Fruit fly (Drosophila melanogaster) whole organism, embryonic: ENCODE data around the gene CG12347.

Experiments
- Abd-B ChIP-seq: fragments of 200-800 bp; sonication (Bioruptor generic); optimal IDR thresholded peaks from 2 replicates; lab custom pipeline; 2018; ENCODE audit warnings: missing biosample characterization, mild to moderate bottlenecking, missing genetic modification characterization, moderate library complexity
- Ada2b ChIP-seq: fragments of 200-800 bp; sonication (Bioruptor generic); IDR thresholded peaks from 2 replicates; pipeline ENCODE4 v1.3.6; 2022; ENCODE audit warnings: missing biosample characterization, missing genetic modification characterization
- CG10366 ChIP-seq: fragments of 200-800 bp; sonication (Bioruptor generic); IDR thresholded peaks from 2 replicates; pipeline ENCODE4 v1.3.6; 2022; ENCODE audit warnings: missing biosample characterization, missing genetic modification characterization
- CG10565 ChIP-seq: fragments of 200-800 bp; sonication (Bioruptor generic); optimal IDR thresholded peaks from 3 replicates; lab custom pipeline; 2016; ENCODE audit warnings: missing biosample characterization, mild to moderate bottlenecking, missing genetic modification characterization
- CG11504 ChIP-seq: fragments of 200-800 bp; sonication (Bioruptor generic); optimal IDR thresholded peaks from 3 replicates; lab custom pipeline; 2019; ENCODE audit warnings: missing biosample characterization, mild to moderate bottlenecking, missing genetic modification characterization, moderate library complexity
- CG11723 ChIP-seq: fragments of 200-800 bp; sonication (Bioruptor generic); optimal IDR thresholded peaks from 2 replicates; lab custom pipeline; 2017; ENCODE audit warnings: missing biosample characterization, mild to moderate bottlenecking, missing genetic modification characterization
- CG12219 ChIP-seq: fragments of 200-800 bp; sonication (Bioruptor generic); optimal IDR thresholded peaks from 3 replicates; lab custom pipeline; 2018; ENCODE audit warnings: missing biosample characterization, mild to moderate bottlenecking, missing genetic modification characterization
- CG1233 ChIP-seq: fragments of 200-800 bp; sonication (Bioruptor generic); optimal IDR thresholded peaks from 4 replicates; lab custom pipeline; 2018; ENCODE audit warnings: missing biosample characterization, mild to moderate bottlenecking, missing genetic modification characterization
- CG13296 ChIP-seq: fragments of 200-800 bp; sonication (Bioruptor generic); optimal IDR thresholded peaks from 3 replicates; lab custom pipeline; 2018; ENCODE audit warnings: missing biosample characterization, mild to moderate bottlenecking, missing genetic modification characterization
- CG14667 ChIP-seq: fragments of 200-800 bp; sonication (Bioruptor generic); IDR thresholded peaks from 2 replicates; pipeline ENCODE4 v1.3.6; 2022; ENCODE audit warnings: missing biosample characterization, missing genetic modification characterization
- CG1647 ChIP-seq: fragments of 200-800 bp; sonication (Bioruptor generic); optimal IDR thresholded peaks from 3 replicates; lab custom pipeline; 2016; ENCODE audit warnings: missing biosample characterization, missing genetic modification characterization
- CG16815 ChIP-seq: fragments of 200-800 bp; sonication (Bioruptor generic); optimal IDR thresholded peaks from 3 replicates; lab custom pipeline; 2017; ENCODE audit warnings: missing biosample characterization, mild to moderate bottlenecking, missing genetic modification characterization
- CG17385 ChIP-seq: fragments of 200-800 bp; sonication (Bioruptor generic); optimal IDR thresholded peaks from 3 replicates; lab custom pipeline; 2018; ENCODE audit warnings: missing biosample characterization, mild to moderate bottlenecking, missing genetic modification characterization
- CG18262 ChIP-seq: fragments of 200-800 bp; optimal IDR thresholded peaks from 3 replicates; lab custom pipeline; 2019; ENCODE audit warnings: missing biosample characterization, mild to moderate bottlenecking, missing genetic modification characterization, moderate library complexity
- CG18599 ChIP-seq: fragments of 200-800 bp; sonication (Bioruptor generic); optimal IDR thresholded peaks from 3 replicates; lab custom pipeline; 2017; ENCODE audit warnings: missing biosample characterization, missing genetic modification characterization, mild to moderate bottlenecking, moderate library complexity, missing genetic modification reagents
- CG2202 ChIP-seq: fragments of 200-800 bp; sonication (Bioruptor generic); optimal IDR thresholded peaks from 2 replicates; lab custom pipeline; 2018; ENCODE audit warnings: missing biosample characterization, mild to moderate bottlenecking, missing genetic modification characterization
- CG2712 ChIP-seq: fragments of 200-800 bp; optimal IDR thresholded peaks from 3 replicates; lab custom pipeline; 2019; ENCODE audit warnings: missing biosample characterization, mild to moderate bottlenecking, missing genetic modification characterization, moderate library complexity
- CG33213 ChIP-seq: fragments of 200-800 bp; sonication (Bioruptor generic); optimal IDR thresholded peaks from 3 replicates; lab custom pipeline; 2016; ENCODE audit warnings: missing biosample characterization, missing genetic modification characterization
- CG34376 ChIP-seq: fragments of 200-800 bp; sonication (Bioruptor generic); optimal IDR thresholded peaks from 2 replicates; lab custom pipeline; 2018; ENCODE audit warnings: missing biosample characterization, mild to moderate bottlenecking, missing genetic modification characterization
- CG34422 ChIP-seq: fragments of 200-800 bp; sonication (Bioruptor generic); IDR thresholded peaks from 3 replicates; pipeline ENCODE4 v1.3.6; 2022; ENCODE audit warnings: missing biosample characterization, missing genetic modification characterization
- CG3838 ChIP-seq: fragments of 200-800 bp; sonication (Bioruptor generic); optimal IDR thresholded peaks from 3 replicates; lab custom pipeline; 2016; ENCODE audit warnings: missing biosample characterization, missing genetic modification characterization
- CG3995 ChIP-seq: fragments of 200-800 bp; sonication (Bioruptor generic); optimal IDR thresholded peaks from 3 replicates; lab custom pipeline; 2016; ENCODE audit warnings: missing biosample characterization, missing genetic modification characterization
- CG5180 ChIP-seq: fragments of 200-800 bp; sonication (Bioruptor generic); optimal IDR thresholded peaks from 3 replicates; lab custom pipeline; 2017; ENCODE audit warnings: missing biosample characterization, missing genetic modification characterization, mild to moderate bottlenecking, moderate library complexity, missing genetic modification reagents
- CG5245 ChIP-seq: fragments of 200-800 bp; sonication (Bioruptor generic); optimal IDR thresholded peaks from 3 replicates; lab custom pipeline; 2016; ENCODE audit warnings: missing biosample characterization, missing genetic modification characterization
- CG6254 ChIP-seq: fragments of 200-800 bp; sonication (Bioruptor generic); optimal IDR thresholded peaks from 3 replicates; lab custom pipeline; 2017; ENCODE audit warnings: mild to moderate bottlenecking, missing biosample characterization, missing genetic modification reagents, missing genetic modification characterization
- CG9609 ChIP-seq: fragments of 200-800 bp; sonication (Bioruptor generic); optimal IDR thresholded peaks from 3 replicates; lab custom pipeline; 2016; ENCODE audit warnings: missing biosample characterization, missing genetic modification characterization
- Chrac-16 ChIP-seq: fragments of 200-800 bp; sonication (Bioruptor generic); optimal IDR thresholded peaks from 3 replicates; lab custom pipeline; 2016; ENCODE audit warnings: missing biosample characterization, missing genetic modification characterization
- D ChIP-seq, 2 experiments: fragments of 200-800 bp in 1 of 2; fragments of >200 bp in 1 of 2; sonication (Bioruptor generic) in 1 of 2; optimal IDR thresholded peaks; 2 replicates in 1 of 2; 3 replicates in 1 of 2; lab custom pipeline; 2017; ENCODE audit warnings: mild to moderate bottlenecking in 1 of 2, missing biosample characterization in 1 of 2, missing genetic modification characterization in 1 of 2, missing genetic modification reagents in 1 of 2
- Dad ChIP-seq: fragments of 200-800 bp; sonication (Bioruptor generic); optimal IDR thresholded peaks from 3 replicates; lab custom pipeline; 2016; ENCODE audit warnings: missing biosample characterization, missing genetic modification characterization
- Dfd ChIP-seq, 2 experiments: fragments of >200 bp; optimal IDR thresholded peaks; 2 replicates each; lab custom pipeline; 2017; ENCODE audit warnings: missing biosample characterization in 2 of 2, missing genetic modification characterization in 2 of 2
- Drgx ChIP-seq: fragments of 200-800 bp; sonication (Bioruptor generic); IDR thresholded peaks from 2 replicates; pipeline ENCODE4 v1.3.6; 2022; ENCODE audit warnings: missing biosample characterization, missing genetic modification characterization
- E2f1 ChIP-seq: fragments of 200-800 bp; sonication (Bioruptor generic); IDR thresholded peaks from 2 replicates; pipeline ENCODE4 v1.3.6; 2022; ENCODE audit warnings: missing biosample characterization, missing genetic modification characterization
- HmgD ChIP-seq: fragments of 200-800 bp; sonication (Bioruptor generic); optimal IDR thresholded peaks from 3 replicates; lab custom pipeline; 2016; ENCODE audit warnings: missing biosample characterization, missing genetic modification characterization
- Lhr ChIP-seq: fragments of 200-800 bp; sonication (Bioruptor generic); optimal IDR thresholded peaks from 3 replicates; lab custom pipeline; 2017; ENCODE audit warnings: mild to moderate bottlenecking, missing biosample characterization, missing genetic modification reagents, missing genetic modification characterization
- Med ChIP-seq: fragments of 200-800 bp; sonication (Bioruptor generic); peaks from one replicate; lab custom pipeline; 2016; ENCODE audit warnings: missing biosample characterization, missing genetic modification characterization, mild to moderate bottlenecking, inconsistent platforms, moderate library complexity
- Tbp ChIP-seq: fragments of >200 bp; optimal IDR thresholded peaks from 2 replicates; lab custom pipeline; 2018; ENCODE audit warnings: missing biosample characterization, missing genetic modification characterization
- Usf ChIP-seq: fragments of 200-800 bp; sonication (Bioruptor generic); optimal IDR thresholded peaks from 2 replicates; lab custom pipeline; 2017; ENCODE audit warnings: missing genotype, missing biosample characterization, missing genetic modification characterization
- amos ChIP-seq: fragments of 200-800 bp; sonication (Bioruptor generic); IDR thresholded peaks from 2 replicates; pipeline ENCODE4 v1.3.6; 2022; ENCODE audit warnings: missing biosample characterization, missing genetic modification characterization; ENCODE audit not compliant: partially characterized antibody
- ara ChIP-seq: fragments of 200-800 bp; sonication (Bioruptor generic); IDR thresholded peaks from 2 replicates; pipeline ENCODE4 v1.3.6; 2022; ENCODE audit warnings: missing biosample characterization, missing genetic modification characterization
- ase ChIP-seq: fragments of 200-800 bp; sonication (Bioruptor generic); IDR thresholded peaks from 3 replicates; pipeline ENCODE4 v1.3.6; 2022; ENCODE audit warnings: missing biosample characterization, missing genetic modification characterization
- bcd ChIP-seq: fragments of 200-800 bp; sonication (Bioruptor generic); optimal IDR thresholded peaks from 2 replicates; lab custom pipeline; 2017; ENCODE audit warnings: missing biosample characterization, mild to moderate bottlenecking, missing genetic modification characterization
- dm ChIP-seq: fragments of 200-800 bp; sonication (Bioruptor generic); optimal IDR thresholded peaks from 3 replicates; lab custom pipeline; 2016; ENCODE audit warnings: missing biosample characterization, missing genetic modification characterization
- esg ChIP-seq: fragments of 200-800 bp; sonication (Bioruptor generic); conservative IDR thresholded peaks from 2 replicates; pipeline ENCODE4 v1.3.6; 2022; ENCODE audit warnings: missing biosample characterization, missing genetic modification characterization
- hb ChIP-seq: fragments of 200-800 bp; sonication (Bioruptor generic); IDR thresholded peaks from 3 replicates; pipeline ENCODE4 v1.3.6; 2022; ENCODE audit warnings: missing biosample characterization, missing genetic modification characterization; ENCODE audit not compliant: partially characterized antibody
- kah ChIP-seq: fragments of 200-800 bp; sonication (Bioruptor generic); optimal IDR thresholded peaks from 2 replicates; lab custom pipeline; 2018; ENCODE audit warnings: missing biosample characterization, mild to moderate bottlenecking, missing genetic modification characterization
- ken ChIP-seq: fragments of 200-800 bp; sonication (Bioruptor generic); IDR thresholded peaks from 3 replicates; pipeline ENCODE4 v1.3.6; 2022; ENCODE audit warnings: missing biosample characterization, missing genetic modification characterization
- pnt ChIP-seq: fragments of 200-800 bp; sonication (Bioruptor generic); optimal IDR thresholded peaks from 3 replicates; lab custom pipeline; 2016; ENCODE audit warnings: missing biosample characterization, missing genetic modification characterization
- ranshi ChIP-seq: fragments of 200-800 bp; sonication (Bioruptor generic); IDR thresholded peaks from 2 replicates; pipeline ENCODE4 v1.3.6; 2022; ENCODE audit warnings: missing biosample characterization, missing genetic modification characterization
- sens ChIP-seq: fragments of 200-800 bp; sonication (Bioruptor generic); peaks from one replicate; lab custom pipeline; 2016; ENCODE audit warnings: missing biosample characterization, missing genetic modification characterization
- sim ChIP-seq: fragments of 200-800 bp; sonication (Bioruptor generic); IDR thresholded peaks from 2 replicates; pipeline ENCODE4 v1.3.6; 2022; ENCODE audit warnings: missing biosample characterization, missing genetic modification characterization
- ttk ChIP-seq: fragments of 200-800 bp; sonication (Bioruptor generic); IDR thresholded peaks from 2 replicates; pipeline ENCODE4 v2.1.2; 2022; ENCODE audit warnings: missing biosample characterization, missing genetic modification characterization

CG12347 gene

DNA sequence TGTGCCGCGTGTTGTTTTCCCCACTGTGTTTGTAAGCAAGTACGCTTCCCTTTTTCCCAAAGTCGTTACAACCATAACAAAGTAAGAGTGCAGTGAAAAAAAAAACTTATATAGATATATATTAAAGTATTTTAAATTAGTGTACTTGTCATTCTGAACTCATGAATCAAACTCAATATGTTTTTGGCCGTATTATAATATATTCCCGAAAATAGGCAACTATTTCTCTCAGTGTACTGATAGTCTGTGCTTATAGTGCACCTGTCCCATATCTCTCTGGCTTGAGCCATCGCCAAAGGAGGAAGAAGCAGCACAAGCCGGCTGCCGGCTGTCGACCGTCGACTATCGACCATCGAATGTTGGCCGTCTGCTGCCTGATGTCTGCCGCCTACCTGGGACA, 34.8 kb downstream of the CG12347 start (continued):
- TF ChIP-seq CG17385 (GFP tag; lab: Kevin White, UChicago), result peak; percentile 65
- TF ChIP-seq CG10366 (GFP tag; lab: Robert Waterston, UW), result peak; percentile 56
- peak; percentile 48 for TF ChIP-seq CG5245 (GFP tag; lab: Kevin White, UChicago)
- TF ChIP-seq bcd (GFP tag; lab: Kevin White, UChicago), result peak; percentile 58
- TF ChIP-seq ttk, result peak; percentile 29; the same call in 1 of the 2 replicates
- TF ChIP-seq CG33213 (GFP tag; lab: Kevin White, UChicago), result no peak
- peak; percentile 75 for TF ChIP-seq Med (GFP tag; lab: Kevin White, UChicago)
- TF ChIP-seq CG11504 (tag; lab: Kevin White, UChicago), result peak; percentile 65
- TF ChIP-seq Lhr (GFP tag; lab: Kevin White, UChicago), result peak; percentile 44
- TF ChIP-seq Ada2b (GFP tag; lab: Robert Waterston, UW), result peak; percentile 61; the same call in 1 of the 2 replicates
- peak; percentile 94 for TF ChIP-seq sens (GFP tag; lab: Kevin White, UChicago)
- TF ChIP-seq hb (GFP tag; lab: Robert Waterston, UW), result no peak
- peak; percentile 56 for TF ChIP-seq Abd-B (GFP tag; lab: Kevin White, UChicago)
- TF ChIP-seq CG6254 (GFP tag; lab: Kevin White, UChicago), result peak; percentile 68
- peak; percentile 62 for TF ChIP-seq Drgx (GFP tag; lab: Robert Waterston, UW)
- TF ChIP-seq CG12219, result peak; percentile 46
- 0 out of 3 replicates have a peak, but pooled peaks have one; percentile 15 for TF ChIP-seq ase (GFP tag; lab: Robert Waterston, UW)
- no peak for TF ChIP-seq Tbp (GFP tag; lab: Kevin White, UChicago)
- TF ChIP-seq CG14667 (GFP tag; lab: Robert Waterston, UW), result no peak
- TF ChIP-seq ken (GFP tag; lab: Robert Waterston, UW), result peak; percentile 71
- TF ChIP-seq CG11723 (GFP tag; lab: Kevin White, UChicago), result peak; percentile 18
- TF ChIP-seq CG13296, result no peak
- TF ChIP-seq esg (GFP tag; lab: Robert Waterston, UW), result peak; percentile 45; the same call in 1 of the 2 replicates
- no peak for TF ChIP-seq CG34376
- TF ChIP-seq E2f1 (GFP tag; lab: Robert Waterston, UW), result peak; percentile 24; the same call in 1 of the 2 replicates
- no peak for TF ChIP-seq CG9609 (GFP tag; lab: Kevin White, UChicago)
- peak; percentile 11 for TF ChIP-seq kah (GFP tag; lab: Kevin White, UChicago)
- no peak for TF ChIP-seq CG3995
- TF ChIP-seq HmgD, result no peak
- no peak for TF ChIP-seq dm (GFP tag; lab: Kevin White, UChicago)
- peak; percentile 74 for TF ChIP-seq CG2202 (tag; lab: Kevin White, UChicago)
- peak; percentile 74 for TF ChIP-seq sim (GFP tag; lab: Robert Waterston, UW)
- peak; percentile 56 for TF ChIP-seq Usf (GFP tag; lab: Kevin White, UChicago)
- peak; percentile 69 for TF ChIP-seq CG1233 (GFP tag; lab: Kevin White, UChicago)
- peak; percentile 47 for TF ChIP-seq CG18599 (GFP tag; lab: Kevin White, UChicago)
- TF ChIP-seq ara (GFP tag; lab: Robert Waterston, UW), result peak; percentile 89
- TF ChIP-seq pnt (GFP tag; lab: Kevin White, UChicago), result peak; percentile 43
- peak; percentile 44 for TF ChIP-seq CG5180 (GFP tag; lab: Kevin White, UChicago)
- no peak for TF ChIP-seq amos (GFP tag; lab: Robert Waterston, UW)
- TF ChIP-seq ranshi (GFP tag; lab: Robert Waterston, UW), result peak; percentile 34; the same call in 1 of the 2 replicates
- peak; percentile 88 for TF ChIP-seq CG2712 (tag; lab: Kevin White, UChicago)
- peak; percentile 34 for TF ChIP-seq CG3838 (GFP tag; lab: Kevin White, UChicago)
- no peak for TF ChIP-seq D (optimal IDR thresholded peaks at IDR 0.05; lab: Kevin White, UChicago)
- TF ChIP-seq D (GFP tag; optimal IDR thresholded peaks at IDR 0.05; lab: Kevin White, UChicago), result peak; percentile 77
- TF ChIP-seq Dad, result no peak
- no peak for TF ChIP-seq CG10565 (GFP tag; lab: Kevin White, UChicago)
- TF ChIP-seq Chrac-16 (GFP tag; lab: Kevin White, UChicago), result peak; percentile 79
- TF ChIP-seq CG16815, result peak; percentile 85
- peak; percentile 14 for TF ChIP-seq CG1647
- peak; percentile 84 for TF ChIP-seq CG18262 (tag; lab: Kevin White, UChicago)
- TF ChIP-seq CG34422, result 0 out of 3 replicates have a peak, but pooled peaks have one; percentile 19
- TF ChIP-seq Dfd (GFP tag; optimal IDR thresholded peaks at IDR 0.05; lab: Kevin White, UChicago), result no peak
